Worm (Caenorhabditis elegans): Measurements from ENCODE around the gene zipt-16.

The zipt-16 gene

DNA sequence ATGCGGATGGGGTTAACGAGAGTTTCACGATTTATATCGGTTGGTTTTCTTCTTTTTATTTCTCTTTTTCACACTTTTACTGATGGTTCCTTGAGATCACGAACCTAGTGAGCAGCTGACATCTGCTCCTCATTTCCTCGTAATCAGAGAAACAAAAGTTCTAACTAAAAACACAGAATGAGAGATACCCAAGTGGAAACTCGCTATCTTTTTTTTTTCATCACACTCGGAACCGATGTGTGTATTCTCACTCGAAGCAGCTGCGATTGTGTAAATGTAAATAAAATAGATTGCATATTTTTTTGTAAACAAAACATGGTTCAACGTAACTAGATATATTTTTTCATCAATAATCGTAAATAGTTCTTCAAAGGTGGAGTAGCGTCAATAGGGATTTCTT lies 43.5 kb downstream of the zipt-16 start:
- peak; percentile 52 for TF ChIP-seq sma-9 (GFP tag; optimal IDR thresholded peaks at IDR 0.05)
- TF ChIP-seq sma-9 (tag; optimal IDR thresholded peaks at IDR 0.05), result no peak
- no peak for TF ChIP-seq skn-1 (tag; optimal IDR thresholded peaks at IDR 0.05)
- peak; percentile 80 for TF ChIP-seq F13H6.1 (tag; optimal IDR thresholded peaks at IDR 0.05)
- TF ChIP-seq nhr-23 (tag; optimal IDR thresholded peaks at IDR 0.05), result no peak
- TF ChIP-seq nhr-129 (tag; optimal IDR thresholded peaks at IDR 0.05), result peak; percentile 46
- TF ChIP-seq dmd-4 (tag; optimal IDR thresholded peaks at IDR 0.05), result no peak
- no peak for TF ChIP-seq aly-2 (tag; optimal IDR thresholded peaks at IDR 0.05)
- no peak for TF ChIP-seq nhr-11 (tag; optimal IDR thresholded peaks at IDR 0.05)
- no peak for TF ChIP-seq nhr-237 (tag; optimal IDR thresholded peaks at IDR 0.05)
- no peak for TF ChIP-seq R02D3.7 (tag; optimal IDR thresholded peaks at IDR 0.05)
- TF ChIP-seq gmeb-1 (tag; optimal IDR thresholded peaks at IDR 0.05), result no peak
- TF ChIP-seq C34F6.9 (tag; optimal IDR thresholded peaks at IDR 0.05), result peak; percentile 44
- no peak for TF ChIP-seq nhr-77 (tag; optimal IDR thresholded peaks at IDR 0.05)
- TF ChIP-seq lin-13 (GFP tag; optimal IDR thresholded peaks at IDR 0.05), result no peak
- peak in 1 of 2 experiments; percentile 36 for TF ChIP-seq lsy-2 (tag; optimal IDR thresholded peaks at IDR 0.05)
- no peak for TF ChIP-seq snpc-4 (tag; optimal IDR thresholded peaks at IDR 0.05)
- TF ChIP-seq Y55F3AM.14 (GFP tag; optimal IDR thresholded peaks at IDR 0.05), result no peak
- TF ChIP-seq lin-11 (tag; optimal IDR thresholded peaks at IDR 0.05), result no peak
- no peak for TF ChIP-seq crh-2 (tag; optimal IDR thresholded peaks at IDR 0.05)

DNA sequence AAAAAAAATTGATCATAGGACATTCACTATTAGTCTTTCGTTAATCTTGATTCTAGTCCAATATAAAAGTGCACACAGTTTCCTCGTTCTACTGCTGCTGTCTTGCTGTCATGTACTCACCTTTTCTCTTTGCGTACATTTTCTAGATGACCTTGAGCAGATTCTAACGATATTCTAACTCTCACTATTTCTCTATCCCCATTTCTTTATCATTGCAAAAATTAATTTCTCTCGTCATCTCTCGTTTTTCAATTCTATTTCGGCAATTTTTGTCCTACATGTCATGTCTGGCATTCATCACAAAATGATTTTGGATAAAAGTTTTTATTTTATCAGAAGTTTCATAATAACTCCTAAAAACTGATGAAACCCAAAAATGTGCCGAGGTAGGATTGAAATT lies 46.0 kb downstream of the zipt-16 start, which contains the start of gene ttll-5:
Gene ttll-5 (plus strand): TSS at position 288 of the 400 bp plus-strand sequence.
- no peak for TF ChIP-seq F13H6.1 (tag; optimal IDR thresholded peaks at IDR 0.05)
- TF ChIP-seq sma-3 (GFP tag; optimal IDR thresholded peaks at IDR 0.05), result peak; percentile 12
- TF ChIP-seq unc-62 (GFP tag; optimal IDR thresholded peaks at IDR 0.05), result no peak
- peak; percentile 70 for TF ChIP-seq blmp-1 (tag; optimal IDR thresholded peaks at IDR 0.05; ENCODE audit: insufficient read depth)
- no peak for TF ChIP-seq ceh-82 (tag; optimal IDR thresholded peaks at IDR 0.05)
- TF ChIP-seq fos-1 (tag; optimal IDR thresholded peaks at IDR 0.05), result peak; percentile 35
- no peak for TF ChIP-seq lin-39 (tag; optimal IDR thresholded peaks at IDR 0.05)
- no peak for TF ChIP-seq snpc-4 (tag; optimal IDR thresholded peaks at IDR 0.05)
- no peak for TF ChIP-seq dmd-4 (tag; optimal IDR thresholded peaks at IDR 0.05)
- no peak for TF ChIP-seq ceh-16 (tag; optimal IDR thresholded peaks at IDR 0.05)
- no peak for TF ChIP-seq nhr-23 (tag; optimal IDR thresholded peaks at IDR 0.05)
- TF ChIP-seq sma-9 (GFP tag; optimal IDR thresholded peaks at IDR 0.05), result peak; percentile 87
- TF ChIP-seq sma-9 (tag; optimal IDR thresholded peaks at IDR 0.05), result no peak
- peak; percentile 66 for TF ChIP-seq nhr-25 (tag; optimal IDR thresholded peaks at IDR 0.05)
- TF ChIP-seq aly-2 (tag; optimal IDR thresholded peaks at IDR 0.05), result no peak
- TF ChIP-seq ama-1 (optimal IDR thresholded peaks at IDR 0.05), result no peak

DNA sequence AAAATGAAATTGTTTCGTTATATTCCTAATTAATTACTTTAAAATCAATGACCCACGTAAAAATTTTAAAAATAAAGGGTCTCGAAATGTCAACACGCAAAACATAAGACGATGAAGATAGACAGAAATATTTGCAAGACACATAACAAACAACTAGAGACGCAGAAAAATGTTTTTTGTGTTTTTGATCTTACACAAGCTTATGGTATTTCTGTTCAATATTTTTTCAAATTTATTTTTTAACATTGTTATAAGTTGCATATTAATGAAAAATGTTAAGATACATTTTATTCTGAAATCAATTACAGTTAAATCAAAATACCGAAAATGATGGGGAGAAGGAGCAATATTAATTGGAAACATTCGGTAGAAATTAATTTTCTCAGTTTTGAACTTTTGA lies 50.6 kb downstream of the zipt-16 start, which contains the start of gene C55A6.3:
Gene C55A6.3 (minus strand): TSS at position 101 of the 400 bp plus-strand sequence.
- TF ChIP-seq nhr-23 (tag; optimal IDR thresholded peaks at IDR 0.05) (no peak), sem-4 (tag; optimal IDR thresholded peaks at IDR 0.05) (no peak), gmeb-1 (tag; optimal IDR thresholded peaks at IDR 0.05) (no peak), alr-1 (tag; optimal IDR thresholded peaks at IDR 0.05) (no peak)

DNA sequence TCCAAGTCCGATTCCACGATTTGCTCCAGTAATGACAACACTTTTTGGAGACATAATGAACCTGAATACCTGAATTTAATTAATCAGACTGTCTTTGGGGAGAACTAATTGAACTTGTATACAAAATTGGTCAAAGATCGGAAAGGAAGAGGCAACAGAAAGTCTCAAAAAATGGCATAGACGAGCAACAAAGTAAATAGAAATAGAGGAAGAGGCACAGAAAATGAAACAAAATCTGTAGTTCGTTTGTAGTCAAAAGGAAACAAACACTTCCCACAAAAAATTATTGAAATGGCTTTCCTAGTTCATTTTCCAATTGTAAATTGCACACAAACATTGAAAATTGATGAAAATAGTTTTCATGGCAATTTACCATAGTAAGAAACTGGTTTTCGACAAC lies 51.9 kb downstream of the zipt-16 start, which contains the start of gene C55A6.6:
Gene C55A6.6 (minus strand): TSS at position 61 of the 400 bp plus-strand sequence.
- TF ChIP-seq blmp-1 (tag; optimal IDR thresholded peaks at IDR 0.05; ENCODE audit: insufficient read depth), result no peak
- no peak for TF ChIP-seq Y55F3AM.14 (GFP tag; optimal IDR thresholded peaks at IDR 0.05)
- no peak for TF ChIP-seq ZK546.5 (tag; optimal IDR thresholded peaks at IDR 0.05)
- TF ChIP-seq lin-11 (tag; optimal IDR thresholded peaks at IDR 0.05), result no peak

DNA sequence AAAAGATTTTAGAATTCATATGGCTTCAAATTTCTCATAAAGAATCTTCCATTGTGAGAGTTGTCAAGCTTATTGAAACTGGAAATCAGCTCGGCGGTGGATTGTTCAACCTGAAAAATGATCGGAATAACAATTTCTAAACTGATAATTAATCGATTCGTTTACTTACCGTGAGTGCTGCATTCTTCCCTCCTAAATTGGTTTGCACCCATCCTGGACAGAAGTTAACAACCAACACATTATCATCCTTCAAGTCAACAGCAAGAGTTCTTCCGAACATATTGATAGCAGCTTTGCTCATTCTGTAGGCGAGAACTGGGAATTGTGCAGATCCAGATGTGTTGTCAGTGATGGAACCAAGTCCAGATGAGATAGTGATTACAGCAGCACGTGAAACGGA lies 52.3 kb downstream of the zipt-16 start:
- TF ChIP-seq ceh-82 (tag; optimal IDR thresholded peaks at IDR 0.05) (no peak), lsy-2 (tag; optimal IDR thresholded peaks at IDR 0.05) (no peak), nhr-237 (tag; optimal IDR thresholded peaks at IDR 0.05) (no peak), nhr-6 (tag; optimal IDR thresholded peaks at IDR 0.05) (no peak), nhr-77 (tag; optimal IDR thresholded peaks at IDR 0.05) (no peak), unc-39 (tag; optimal IDR thresholded peaks at IDR 0.05) (no peak), ztf-4 (tag; optimal IDR thresholded peaks at IDR 0.05) (no peak), mab-5 (tag; optimal IDR thresholded peaks at IDR 0.05) (no peak), nhr-10 (tag; optimal IDR thresholded peaks at IDR 0.05) (no peak), Y55F3AM.14 (GFP tag; optimal IDR thresholded peaks at IDR 0.05) (no peak), ztf-11 (tag; optimal IDR thresholded peaks at IDR 0.05) (no peak)
